Worm (Caenorhabditis elegans): ENCODE results near the gene acl-14.
A peak's percentile ranks its signal among the peaks of the same experiment; 100 is the strongest.

The acl-14 gene

ce11 chrV:9342965-9343628 lies 9.7 kb upstream of the acl-14 start:
- TF ChIP-seq attf-3 (GFP tag; conservative IDR thresholded peaks at IDR 0.05) (0 out of 2 replicates have a peak, but pooled peaks have one; percentile 40), atf-7 (tag; optimal IDR thresholded peaks at IDR 0.05) (peak; percentile 47), ama-1 (optimal IDR thresholded peaks at IDR 0.05) (peak; percentile 85), ama-1 (GFP tag; optimal IDR thresholded peaks at IDR 0.05) (peak in 1 of 2 experiments; percentile 45), lag-1 (GFP tag; IDR thresholded peaks at IDR 0.05) (no peak), K12H6.12 (tag; optimal IDR thresholded peaks at IDR 0.05) (no peak), K11D2.4 (GFP tag; IDR thresholded peaks at IDR 0.05) (peak; percentile 82), ceh-58 (GFP tag; IDR thresholded peaks at IDR 0.05) (peak; percentile 69; the same call in 1 of the 2 replicates), F10E7.11 (tag; optimal IDR thresholded peaks at IDR 0.05) (no peak), hrde-1 (tag; optimal IDR thresholded peaks at IDR 0.05; ENCODE audit: borderline replicate concordance) (peak; percentile 44), Y56A3A.18 (GFP tag; IDR thresholded peaks at IDR 0.05) (peak; percentile 50), bed-1 (GFP tag; IDR thresholded peaks at IDR 0.05) (0 out of 2 replicates have a peak, but pooled peaks have one; percentile 8), hmg-20 (GFP tag; IDR thresholded peaks at IDR 0.05) (peak; percentile 51; the same call in 1 of the 2 replicates), lsl-1 (GFP tag; optimal IDR thresholded peaks at IDR 0.05) (peak; percentile 32), F22D6.2 (tag; optimal IDR thresholded peaks at IDR 0.05) (no peak), madf-10 (tag; optimal IDR thresholded peaks at IDR 0.05) (no peak), nfya-2 (GFP tag; IDR thresholded peaks at IDR 0.05) (no peak), dox-1 (GFP tag; IDR thresholded peaks at IDR 0.05) (peak; percentile 91), B0019.2 (GFP tag; conservative IDR thresholded peaks at IDR 0.05) (0 out of 2 replicates have a peak, but pooled peaks have one; percentile 11), nhr-80 (tag; optimal IDR thresholded peaks at IDR 0.05) (no peak), hsf-1 (GFP tag; IDR thresholded peaks at IDR 0.05) (peak; percentile 43; the same call in 1 of the 2 replicates), madf-6 (GFP tag; IDR thresholded peaks at IDR 0.05) (peak; percentile 59), nhr-179 (tag; optimal IDR thresholded peaks at IDR 0.05) (no peak), madf-8 (GFP tag; conservative IDR thresholded peaks at IDR 0.05) (no peak; the same call in 1 of the 2 replicates), tlf-1 (GFP tag; optimal IDR thresholded peaks at IDR 0.05) (peak; percentile 34), ceh-91 (GFP tag; IDR thresholded peaks at IDR 0.05) (peak; percentile 60; the same call in 1 of the 2 replicates), mcd-1 (GFP tag; IDR thresholded peaks at IDR 0.05) (0 out of 2 replicates have a peak, but pooled peaks have one; percentile 44), repo-1 (tag; optimal IDR thresholded peaks at IDR 0.05) (no peak), xnd-1 (tag; optimal IDR thresholded peaks at IDR 0.05) (no peak), ceh-100 (GFP tag; IDR thresholded peaks at IDR 0.05) (no peak; the same call in 1 of the 2 replicates), F23B12.7 (tag; optimal IDR thresholded peaks at IDR 0.05; ENCODE audit: insufficient read depth) (peak; percentile 8), rec-8 (tag; optimal IDR thresholded peaks at IDR 0.05) (no peak), ztf-22 (GFP tag; optimal IDR thresholded peaks at IDR 0.05) (no peak), ztf-18 (tag; optimal IDR thresholded peaks at IDR 0.05) (no peak), efl-1 (GFP tag; optimal IDR thresholded peaks at IDR 0.05) (no peak), attf-5 (GFP tag; optimal IDR thresholded peaks at IDR 0.05) (no peak), unc-62 (GFP tag; optimal IDR thresholded peaks at IDR 0.05) (no peak), ztf-26 (tag; optimal IDR thresholded peaks at IDR 0.05) (no peak), B0261.1 (tag; optimal IDR thresholded peaks at IDR 0.05) (no peak), rpc-1 (optimal IDR thresholded peaks at IDR 0.05) (no peak), rpc-1 (tag; optimal IDR thresholded peaks at IDR 0.05) (no peak), ZK185.1 (tag; optimal IDR thresholded peaks at IDR 0.05; ENCODE audit: poor library complexity, severe bottlenecking) (peak; percentile 51), him-1 (tag; optimal IDR thresholded peaks at IDR 0.05) (no peak), Y95B8A.8 (GFP tag; IDR thresholded peaks at IDR 0.05) (peak; percentile 82), sea-2 (GFP tag; IDR thresholded peaks at IDR 0.05) (no peak), lin-54 (GFP tag; optimal IDR thresholded peaks at IDR 0.05) (no peak), B0336.3 (GFP tag; IDR thresholded peaks at IDR 0.05) (peak; percentile 8; the same call in 1 of the 2 replicates), egl-44 (GFP tag; IDR thresholded peaks at IDR 0.05) (peak; percentile 34; the same call in 1 of the 2 replicates)
